Fruit fly (Drosophila melanogaster) whole organism, adult: ENCODE results near the gene CG11975.

Source experiments
- CG11617 ChIP-seq: fragments of 200-800 bp; sonication (Bioruptor generic); optimal IDR thresholded peaks from 2 replicates; lab custom pipeline; 2017; ENCODE audit warnings: mild to moderate bottlenecking, missing biosample characterization, missing genetic modification reagents, missing genetic modification characterization
- CG12768 ChIP-seq: fragments of 200-800 bp; sonication (Bioruptor generic); optimal IDR thresholded peaks from 2 replicates; lab custom pipeline; 2017; ENCODE audit warnings: missing biosample characterization, missing genetic modification characterization, mild to moderate bottlenecking, moderate library complexity, missing genetic modification reagents
- CG5204 ChIP-seq: fragments of 200-800 bp; sonication (Bioruptor generic); optimal IDR thresholded peaks from 2 replicates; lab custom pipeline; 2016; ENCODE audit warnings: missing biosample characterization, missing genetic modification characterization
- CG7045 ChIP-seq: fragments of 200-800 bp; sonication (Bioruptor generic); optimal IDR thresholded peaks from 2 replicates; lab custom pipeline; 2017; ENCODE audit warnings: missing biosample characterization, mild to moderate bottlenecking, missing genetic modification characterization
- Clk ChIP-seq: fragments of 200-800 bp; sonication (Bioruptor generic); optimal IDR thresholded peaks from 2 replicates; lab custom pipeline; 2017; ENCODE audit warnings: missing biosample characterization, missing genetic modification characterization
- Mnt ChIP-seq: fragments of 200-800 bp; sonication (Bioruptor generic); optimal IDR thresholded peaks from 2 replicates; lab custom pipeline; 2016; ENCODE audit warnings: missing biosample characterization, mild to moderate bottlenecking, missing genetic modification characterization
- bab1 ChIP-seq: fragments of 200-800 bp; sonication (Bioruptor generic); optimal IDR thresholded peaks from 3 replicates; lab custom pipeline; 2019; ENCODE audit warnings: missing biosample characterization, mild to moderate bottlenecking, missing genetic modification characterization, moderate library complexity
- cic ChIP-seq: fragments of 200-800 bp; sonication (Bioruptor generic); optimal IDR thresholded peaks from 2 replicates; lab custom pipeline; 2017; ENCODE audit warnings: missing biosample characterization, mild to moderate bottlenecking, missing genetic modification characterization, moderate library complexity
- pad ChIP-seq: fragments of 200-800 bp; sonication (Bioruptor generic); optimal IDR thresholded peaks from 3 replicates; lab custom pipeline; 2017; ENCODE audit warnings: missing biosample characterization, missing genetic modification characterization, mild to moderate bottlenecking, moderate library complexity, missing genetic modification reagents
- tj ChIP-seq: fragments of 200-800 bp; sonication (Bioruptor generic); optimal IDR thresholded peaks from 3 replicates; lab custom pipeline; 2017; ENCODE audit warnings: missing biosample characterization, mild to moderate bottlenecking, missing genetic modification characterization, moderate library complexity

DNA sequence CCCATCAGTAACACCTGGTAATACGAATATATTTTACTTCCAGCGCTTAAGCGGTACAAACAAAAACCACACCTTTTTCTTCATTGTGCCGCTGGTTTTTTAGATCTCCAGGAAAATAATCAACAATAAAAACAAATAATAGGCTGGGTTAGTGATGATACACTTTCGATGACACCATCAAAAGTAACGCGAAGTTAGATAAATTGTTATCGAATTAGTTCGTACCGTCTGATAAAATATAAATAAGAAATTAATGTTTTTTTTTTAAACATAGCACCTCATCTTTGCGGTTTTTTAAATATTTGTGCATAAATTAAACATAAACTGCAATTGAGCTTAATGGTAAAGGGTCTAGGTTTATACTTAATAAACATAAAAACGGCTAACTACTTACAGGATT, 8.9 kb upstream of the CG11975 start, which contains the start of gene RagA-B:
- TF ChIP-seq pad (no peak), CG11617 (GFP tag; lab: Kevin White, UChicago) (no peak), Clk (GFP tag; lab: Kevin White, UChicago) (no peak), tj (no peak), Mnt (no peak), cic (no peak), CG7045 (GFP tag; lab: Kevin White, UChicago) (no peak), CG12768 (GFP tag; lab: Kevin White, UChicago) (no peak), CG5204 (GFP tag; lab: Kevin White, UChicago) (no peak), bab1 (GFP tag; lab: Kevin White, UChicago) (no peak)
